Worm (Caenorhabditis elegans): ENCODE measurements around the gene C08F1.11.
"Not testable (repeated sequence)": the region's sequence is repeated elsewhere in the genome, so short reads cannot be mapped to it uniquely, and the experiment has no call there.

DNA sequence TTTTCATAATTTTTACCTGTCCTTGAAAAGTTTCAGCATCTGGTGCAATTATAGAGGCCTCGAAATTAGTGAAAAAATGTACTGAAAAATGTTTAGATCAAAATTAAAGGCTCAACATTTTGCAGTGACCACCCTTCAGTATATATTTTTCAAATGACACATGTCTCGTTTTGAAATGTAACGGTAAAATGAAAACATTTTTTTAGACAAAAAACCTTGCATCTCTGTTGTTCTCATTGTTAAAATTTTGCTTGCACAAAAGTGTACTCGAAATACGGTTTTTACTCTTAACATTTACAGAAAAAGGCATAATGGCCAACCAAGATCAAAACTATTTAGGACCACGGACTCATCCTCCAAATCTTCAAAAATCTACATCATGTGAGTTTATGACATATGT is 39.6 kb upstream of the C08F1.11 start, which contains the start of gene math-41:
- not testable (repeated sequence) for TF ChIP-seq ceh-88 (GFP tag; IDR thresholded peaks at IDR 0.05); sptf-1 (tag; optimal IDR thresholded peaks at IDR 0.05); ztf-11 (tag; optimal IDR thresholded peaks at IDR 0.05); mep-1 (tag; optimal IDR thresholded peaks at IDR 0.05); dpl-1 (GFP tag; optimal IDR thresholded peaks at IDR 0.05); lir-3 (tag; optimal IDR thresholded peaks at IDR 0.05; ENCODE audit: poor library complexity); unc-130 (tag; optimal IDR thresholded peaks at IDR 0.05); sox-4 (tag; optimal IDR thresholded peaks at IDR 0.05)

Data from whole organism, L1 larva.